Worm (Caenorhabditis elegans) whole organism, L3 larva: ENCODE data around the gene msrp-6.
A peak's percentile ranks its signal among the peaks of the same experiment; 100 is the strongest.
"Not testable (repeated sequence)": the region's sequence is repeated elsewhere in the genome, so short reads cannot be mapped to it uniquely, and the experiment has no call there.

Source experiments
- R02D3.7 ChIP-seq: fragments of 150-350 bp; optimal IDR thresholded peaks from 2 replicates; lab custom pipeline; 2014; ENCODE audit warnings: missing biosample characterization, missing genetic modification characterization
- ZK546.5 ChIP-seq: sonication (generic microtip); optimal IDR thresholded peaks from 2 replicates; lab custom pipeline; 2017; ENCODE audit warnings: missing biosample characterization, missing genetic modification characterization
- aly-2 ChIP-seq: fragments of 150-350 bp; optimal IDR thresholded peaks from 2 replicates; lab custom pipeline; 2014; ENCODE audit warnings: missing biosample characterization, missing genetic modification characterization
- ama-1 ChIP-seq: fragments of 150-350 bp; optimal IDR thresholded peaks from 2 replicates; lab custom pipeline; 2018
- ceh-16 ChIP-seq: sonication (generic microtip); optimal IDR thresholded peaks from 2 replicates; lab custom pipeline; 2017; ENCODE audit warnings: missing biosample characterization, missing genetic modification characterization
- ceh-28 ChIP-seq: fragments of 150-350 bp; optimal IDR thresholded peaks from 2 replicates; lab custom pipeline; 2014; ENCODE audit warnings: missing biosample characterization, missing genetic modification reagents, missing genetic modification characterization
- ceh-82 ChIP-seq: fragments of 150-350 bp; optimal IDR thresholded peaks from 2 replicates; lab custom pipeline; 2014; ENCODE audit warnings: missing biosample characterization, missing genetic modification characterization
- ceh-9 ChIP-seq: sonication (generic microtip); optimal IDR thresholded peaks from 2 replicates; lab custom pipeline; 2018; ENCODE audit warnings: missing biosample characterization, missing genetic modification characterization
- daf-12 ChIP-seq: fragments of 150-350 bp; optimal IDR thresholded peaks from 2 replicates; lab custom pipeline; 2014; ENCODE audit warnings: missing biosample characterization, missing genetic modification reagents, missing genetic modification characterization
- egl-27 ChIP-seq: sonication (generic microtip); optimal IDR thresholded peaks from 4 replicates; lab custom pipeline; 2017; ENCODE audit warnings: missing biosample characterization, missing genetic modification reagents, missing genetic modification characterization
- egl-5 ChIP-seq: fragments of 150-350 bp; optimal IDR thresholded peaks from 2 replicates; lab custom pipeline; 2017; ENCODE audit warnings: missing biosample characterization, missing genetic modification reagents, missing genetic modification characterization, inconsistent platforms
- elt-1 ChIP-seq: fragments of 150-350 bp; optimal IDR thresholded peaks from 2 replicates; lab custom pipeline; 2014; ENCODE audit warnings: missing biosample characterization, missing genetic modification characterization
- elt-2 ChIP-seq: sonication (generic microtip); optimal IDR thresholded peaks from 2 replicates; lab custom pipeline; 2016; ENCODE audit warnings: missing genetic modification reagents, mild to moderate bottlenecking, missing genetic modification characterization, missing compliant biosample characterization
- elt-3 ChIP-seq, 3 experiments: fragments of 150-350 bp in 1 of 3; sonication (generic microtip) in 2 of 3; optimal IDR thresholded peaks; 2 replicates in 2 of 3; 4 replicates in 1 of 3; lab custom pipeline; 2014 to 2017; ENCODE audit warnings: missing biosample characterization in 3 of 3, missing genetic modification characterization in 3 of 3
- eor-1 ChIP-seq, 2 experiments: fragments of 150-350 bp; optimal IDR thresholded peaks; 2 replicates each; lab custom pipeline; 2014 to 2018; ENCODE audit warnings: missing biosample characterization in 2 of 2, missing genetic modification characterization in 2 of 2
- fkh-10 ChIP-seq: sonication (generic microtip); optimal IDR thresholded peaks from 2 replicates; lab custom pipeline; 2017; ENCODE audit warnings: missing biosample characterization, missing genetic modification reagents, missing genetic modification characterization
- fkh-2 ChIP-seq: fragments of 150-350 bp; optimal IDR thresholded peaks from 2 replicates; lab custom pipeline; 2014; ENCODE audit warnings: missing biosample characterization, missing genetic modification reagents, missing genetic modification characterization
- fos-1 ChIP-seq: fragments of 150-350 bp; optimal IDR thresholded peaks from 2 replicates; lab custom pipeline; 2014; ENCODE audit warnings: missing biosample characterization, missing genetic modification characterization
- hmg-11 ChIP-seq: sonication (generic microtip); optimal IDR thresholded peaks from 2 replicates; lab custom pipeline; 2016; ENCODE audit warnings: missing genetic modification characterization, missing compliant biosample characterization
- jun-1 ChIP-seq: fragments of 150-350 bp; optimal IDR thresholded peaks from 2 replicates; lab custom pipeline; 2014; ENCODE audit warnings: missing biosample characterization, missing genetic modification reagents, missing genetic modification characterization
- lin-39 ChIP-seq: fragments of 150-350 bp; optimal IDR thresholded peaks from 2 replicates; lab custom pipeline; 2018; ENCODE audit warnings: missing biosample characterization, missing genetic modification reagents, missing genetic modification characterization
- lsy-12 ChIP-seq: sonication (generic microtip); optimal IDR thresholded peaks from 2 replicates; lab custom pipeline; 2016; ENCODE audit warnings: mild to moderate bottlenecking, missing genetic modification characterization, missing compliant biosample characterization
- nfya-1 ChIP-seq: sonication (generic microtip); optimal IDR thresholded peaks from 2 replicates; lab custom pipeline; 2017; ENCODE audit warnings: missing genetic modification characterization, mild to moderate bottlenecking, missing compliant biosample characterization, antibody characterized with exemption, moderate library complexity; ENCODE audit not compliant: insufficient read depth
- nhr-11 ChIP-seq: fragments of 150-350 bp; optimal IDR thresholded peaks from 2 replicates; lab custom pipeline; 2014; ENCODE audit warnings: missing biosample characterization, missing genetic modification characterization
- nhr-23 ChIP-seq: fragments of 150-350 bp; optimal IDR thresholded peaks from 2 replicates; lab custom pipeline; 2014; ENCODE audit warnings: missing biosample characterization, missing genetic modification reagents, missing genetic modification characterization
- nhr-237 ChIP-seq: fragments of 150-350 bp; optimal IDR thresholded peaks from 2 replicates; lab custom pipeline; 2014; ENCODE audit warnings: missing biosample characterization, missing genetic modification characterization
- nhr-25 ChIP-seq: sonication (generic microtip); optimal IDR thresholded peaks from 2 replicates; lab custom pipeline; 2017; ENCODE audit warnings: missing biosample characterization, missing genetic modification characterization
- nhr-28 ChIP-seq: fragments of 150-350 bp; optimal IDR thresholded peaks from 2 replicates; lab custom pipeline; 2014; ENCODE audit warnings: missing biosample characterization, missing genetic modification characterization
- nhr-76 ChIP-seq: fragments of 150-350 bp; sonication (generic microtip); optimal IDR thresholded peaks from 5 replicates; lab custom pipeline; 2014; ENCODE audit warnings: missing biosample characterization, missing genetic modification characterization
- nhr-77 ChIP-seq: fragments of 150-350 bp; optimal IDR thresholded peaks from 2 replicates; lab custom pipeline; 2014; ENCODE audit warnings: missing biosample characterization, missing genetic modification characterization
- pha-4 ChIP-seq: fragments of 150-350 bp; optimal IDR thresholded peaks from 2 replicates; lab custom pipeline; 2014; ENCODE audit warnings: missing biosample characterization, missing genetic modification reagents, missing genetic modification characterization
- skn-1 ChIP-seq: fragments of 150-350 bp; optimal IDR thresholded peaks from 2 replicates; lab custom pipeline; 2014; ENCODE audit warnings: missing biosample characterization, missing genetic modification characterization
- snpc-4 ChIP-seq: fragments of 150-350 bp; optimal IDR thresholded peaks from 2 replicates; lab custom pipeline; 2014; ENCODE audit warnings: missing biosample characterization, missing genetic modification characterization
- unc-39 ChIP-seq: sonication (generic microtip); optimal IDR thresholded peaks from 4 replicates; lab custom pipeline; 2017; ENCODE audit warnings: missing biosample characterization, missing genetic modification characterization
- unc-62 ChIP-seq: fragments of 150-350 bp; sonication (generic microtip); optimal IDR thresholded peaks from 4 replicates; lab custom pipeline; 2014; ENCODE audit warnings: missing biosample characterization, missing genetic modification reagents, missing genetic modification characterization
- ztf-11 ChIP-seq: fragments of 150-350 bp; optimal IDR thresholded peaks from 2 replicates; lab custom pipeline; 2014; ENCODE audit warnings: missing biosample characterization, missing genetic modification characterization
- ztf-4 ChIP-seq: fragments of 150-350 bp; optimal IDR thresholded peaks from 2 replicates; lab custom pipeline; 2014; ENCODE audit warnings: missing biosample characterization, missing genetic modification characterization

msrp-6 gene

ce11 chrII:2641777-2642176 lies 22.5 kb downstream of the msrp-6 start, which contains the start of gene F22E5.7:
Gene F22E5.7 (plus strand): TSS chrII:2642077.
- no peak for TF ChIP-seq fkh-10 (GFP tag; lab: Kevin White, UChicago)
- no peak for TF ChIP-seq hmg-11 (tag; lab: Kevin White, UChicago)

DNA sequence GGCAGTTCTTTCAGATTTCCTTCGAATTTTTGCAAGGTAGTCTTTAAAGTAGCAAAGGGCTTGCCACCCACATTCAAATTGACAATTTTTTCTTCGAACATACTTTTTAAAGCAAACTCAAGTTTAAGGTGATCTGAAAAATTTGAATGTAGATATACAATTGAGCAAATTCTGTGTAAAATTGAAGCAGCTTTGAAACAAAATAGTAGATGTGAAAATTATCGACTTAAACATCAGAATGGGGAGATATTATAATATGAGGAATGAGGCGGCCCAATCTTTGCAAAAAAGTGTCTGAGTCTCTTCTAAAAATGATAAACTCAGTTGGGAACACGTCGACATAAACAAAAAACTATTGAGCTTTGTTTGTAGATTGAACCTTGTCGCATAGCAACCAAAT lies 25.2 kb downstream of the msrp-6 start, which contains the start of gene F22E5.11:
TSS of gene F22E5.11 (minus strand) at position 101 of the 400 bp plus-strand sequence.
- no peak for TF ChIP-seq ceh-9 (tag; lab: Kevin White, UChicago)
- no peak for TF ChIP-seq nfya-1
- TF ChIP-seq nhr-23 (tag; lab: Kevin White, UChicago) = no peak
- TF ChIP-seq aly-2 (tag; lab: Kevin White, UChicago) = no peak
- no peak for TF ChIP-seq R02D3.7 (tag; lab: Kevin White, UChicago)
- no peak for TF ChIP-seq nhr-237
- TF ChIP-seq nhr-28 = no peak
- TF ChIP-seq nhr-77 (tag; lab: Kevin White, UChicago) = no peak
- no peak for TF ChIP-seq lin-39 (tag; lab: Kevin White, UChicago)
- TF ChIP-seq nhr-76 = no peak
- no peak for TF ChIP-seq pha-4 (tag; lab: Kevin White, UChicago)
- TF ChIP-seq egl-5 (tag; lab: Kevin White, UChicago) = no peak
- TF ChIP-seq elt-1 = no peak
- no peak for TF ChIP-seq ceh-16 (tag; lab: Kevin White, UChicago)
- TF ChIP-seq ZK546.5 (tag; lab: Kevin White, UChicago) = no peak
- no peak for TF ChIP-seq fkh-2 (tag; lab: Kevin White, UChicago)
- TF ChIP-seq ama-1 (lab: Kevin White, UChicago) = no peak
- no peak for TF ChIP-seq unc-62 (GFP tag; lab: Kevin White, UChicago)

DNA sequence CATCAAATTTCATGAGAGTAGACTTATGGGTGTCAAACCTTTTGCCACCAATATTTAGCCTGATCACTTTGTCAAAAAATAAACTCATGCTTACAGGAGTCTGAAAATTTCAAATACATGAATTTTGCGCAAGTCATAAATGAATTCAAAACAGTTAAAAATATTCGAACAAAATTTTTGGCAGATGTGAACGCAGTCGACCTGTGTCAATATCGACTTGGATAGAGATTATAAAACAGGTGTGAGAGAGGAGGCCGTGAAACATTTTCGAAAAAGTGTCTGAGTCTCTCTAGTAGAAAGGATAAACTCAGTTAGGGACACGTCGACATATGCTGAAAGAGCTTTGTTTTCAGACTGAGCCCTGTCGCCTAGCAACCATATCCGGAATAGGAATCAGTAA lies 27.5 kb downstream of the msrp-6 start, which contains the start of gene F22E5.12:
TSS of gene F22E5.12 (minus strand) at position 101 of the 400 bp plus-strand sequence.
- TF ChIP-seq ceh-82, snpc-4, unc-39 (tag; lab: Kevin White, UChicago): not testable (repeated sequence)

DNA sequence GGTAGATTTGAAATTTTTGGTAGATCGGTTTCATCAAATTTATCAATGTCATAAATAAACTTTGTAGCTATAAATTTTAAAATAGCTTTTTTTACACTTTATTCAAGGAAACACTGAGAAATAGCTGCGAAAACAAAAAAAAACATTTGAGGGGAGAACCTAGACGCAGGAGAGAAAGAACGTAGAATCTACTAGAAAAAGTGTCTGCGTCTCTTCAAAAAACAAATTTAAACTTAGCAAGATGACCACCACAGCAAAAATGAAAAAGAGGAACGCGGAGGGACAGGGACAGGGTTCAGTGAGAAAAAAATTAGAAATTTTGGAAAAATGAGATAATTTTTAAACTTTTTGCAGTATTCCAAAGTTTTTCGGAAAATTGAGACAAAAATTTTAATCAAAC lies 29.8 kb downstream of the msrp-6 start:
- TF ChIP-seq snpc-4 (tag; lab: Kevin White, UChicago) (peak; percentile 7), elt-3 (tag; optimal IDR thresholded peaks at IDR 0.05; lab: Kevin White, UChicago) (no peak), egl-27 (tag; lab: Kevin White, UChicago) (no peak), nhr-28 (no peak), jun-1 (tag; lab: Kevin White, UChicago) (no peak), egl-5 (tag; lab: Kevin White, UChicago) (no peak), ceh-28 (no peak), nhr-25 (tag; lab: Kevin White, UChicago) (no peak), ceh-82 (tag; lab: Kevin White, UChicago) (no peak), nhr-77 (tag; lab: Kevin White, UChicago) (no peak), R02D3.7 (tag; lab: Kevin White, UChicago) (no peak), nfya-1 (peak; percentile 51), hmg-11 (tag; lab: Kevin White, UChicago) (peak; percentile 34), pha-4 (tag; lab: Kevin White, UChicago) (peak; percentile 43)

ce11 chrII:2649539-2649938 lies 30.3 kb downstream of the msrp-6 start, which contains the start of the genes F22E5.13 and F22E5.6:
Gene F22E5.13 (minus strand): TSS chrII:2649639.
Gene F22E5.6 (plus strand): TSS chrII:2649835.
- no peak for TF ChIP-seq jun-1 (tag; lab: Kevin White, UChicago)
- TF ChIP-seq eor-1 (tag; optimal IDR thresholded peaks at IDR 0.05; lab: Kevin White, UChicago) = no peak
- no peak for TF ChIP-seq fkh-2 (tag; lab: Kevin White, UChicago)
- TF ChIP-seq nfya-1 = no peak
- TF ChIP-seq skn-1 = no peak
- TF ChIP-seq nhr-11 (tag; lab: Kevin White, UChicago) = no peak
- TF ChIP-seq fos-1 (tag; lab: Kevin White, UChicago) = no peak
- TF ChIP-seq nhr-76 = no peak
- TF ChIP-seq nhr-77 (tag; lab: Kevin White, UChicago) = no peak
- no peak for TF ChIP-seq ceh-9 (tag; lab: Kevin White, UChicago)
- TF ChIP-seq ztf-4 (tag; lab: Kevin White, UChicago) = no peak
- no peak for TF ChIP-seq ceh-28
- no peak for TF ChIP-seq elt-2 (tag; lab: Kevin White, UChicago)
- TF ChIP-seq snpc-4 (tag; lab: Kevin White, UChicago) = no peak
- TF ChIP-seq fkh-10 (GFP tag; lab: Kevin White, UChicago) = no peak
- no peak for TF ChIP-seq daf-12 (tag; lab: Kevin White, UChicago)
- no peak for TF ChIP-seq unc-62 (GFP tag; lab: Kevin White, UChicago)
- no peak for TF ChIP-seq lsy-12 (tag; lab: Kevin White, UChicago)
- no peak for TF ChIP-seq ztf-11 (tag; lab: Kevin White, UChicago)
- TF ChIP-seq, all 47 proteins: peak for 0
